Fruit fly (Drosophila melanogaster) whole organism: ENCODE data around the gene CG31676.

ENCODE experiments used
- CG8478 ChIP-seq: fragments of >200 bp; optimal IDR thresholded peaks from 2 replicates; lab custom pipeline; 2018; ENCODE audit warnings: inconsistent platforms
- Dll ChIP-seq: fragments of >200 bp; optimal IDR thresholded peaks from 2 replicates; lab custom pipeline; 2017
- EcR ChIP-seq, 2 experiments: fragments of >200 bp; optimal IDR thresholded peaks; 2 replicates each; lab custom pipeline; 2017; ENCODE audit warnings: missing biosample characterization in 2 of 2, missing genetic modification characterization in 2 of 2, missing genetic modification reagents in 2 of 2
- pan ChIP-seq: fragments of >200 bp; optimal IDR thresholded peaks from 2 replicates; lab custom pipeline; 2017
- psq ChIP-seq: fragments of >200 bp; optimal IDR thresholded peaks from 2 replicates; lab custom pipeline; 2017
- usp ChIP-seq: fragments of >200 bp; optimal IDR thresholded peaks from 2 replicates; lab custom pipeline; 2017; ENCODE audit warnings: missing biosample characterization, missing genetic modification characterization, mixed read lengths

The CG31676 gene

DNA sequence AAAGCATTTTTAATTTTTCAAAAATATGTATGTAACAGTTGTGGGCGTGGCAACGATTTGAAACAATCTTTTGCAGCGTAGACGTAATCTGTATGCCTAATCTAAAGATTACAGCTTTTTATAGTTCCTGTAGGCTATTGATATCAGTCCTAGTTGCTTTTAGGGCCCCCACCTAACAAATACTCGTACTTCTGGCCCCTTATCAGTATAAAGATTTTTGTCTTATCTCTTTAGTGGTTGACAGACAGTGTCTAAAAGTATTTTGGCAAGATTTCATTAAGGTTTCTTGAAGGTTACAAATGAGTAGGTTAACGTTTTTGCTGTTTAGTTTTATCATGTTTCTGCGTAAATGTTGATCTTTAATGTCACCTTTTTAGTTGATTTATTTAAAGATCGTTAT lies 11.8 kb upstream of the CG31676 start:
- no peak for TF ChIP-seq CG8478
- TF ChIP-seq Dll (lab: Kevin White, UChicago), result no peak
- no peak for TF ChIP-seq pan
- no peak for TF ChIP-seq usp (GFP tag; lab: Kevin White, UChicago)
- no peak for TF ChIP-seq EcR (GFP tag; optimal IDR thresholded peaks at IDR 0.05; lab: Kevin White, UChicago)
- TF ChIP-seq psq (lab: Kevin White, UChicago), result no peak

dm6 chr2L:20829309-20829708 lies 11.2 kb upstream of the CG31676 start, which contains the start of gene CG31673:
CG31673 (plus strand) TSS chr2L:20829609.
- TF ChIP-seq Dll (lab: Kevin White, UChicago) (no peak), psq (lab: Kevin White, UChicago) (no peak), pan (no peak), CG8478 (no peak)

dm6 chr2L:20829755-20830396 lies 10.7 kb upstream of the CG31676 start:
- TF ChIP-seq Dll (lab: Kevin White, UChicago) (no peak), pan (no peak), EcR (GFP tag; optimal IDR thresholded peaks at IDR 0.05; lab: Kevin White, UChicago) (no peak), CG8478 (no peak), usp (GFP tag; lab: Kevin White, UChicago) (no peak), psq (lab: Kevin White, UChicago) (no peak)

DNA sequence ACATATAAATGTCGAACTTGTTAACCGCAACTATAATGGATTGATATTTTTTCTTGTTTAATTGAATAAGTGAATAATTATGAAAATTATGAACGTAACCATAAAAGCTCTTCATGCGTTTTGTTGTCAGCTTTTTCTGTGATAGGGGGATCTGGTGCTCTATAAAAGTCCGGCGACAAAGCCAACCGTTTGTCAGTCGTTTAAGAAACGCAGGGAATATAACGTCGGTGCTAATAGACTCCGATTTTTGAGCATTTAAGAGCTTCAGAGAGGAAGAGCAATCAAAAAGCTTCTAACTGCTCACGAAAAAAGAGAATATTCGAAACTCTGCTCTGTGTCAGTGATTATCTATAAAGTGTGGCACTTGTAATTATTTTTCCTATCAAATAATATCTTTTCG lies 9.5 kb upstream of the CG31676 start, which contains the start of gene CG31674:
Gene CG31674, plus strand, starts transcription at position 203 of the 400 bp plus-strand sequence.
- no peak for TF ChIP-seq psq (lab: Kevin White, UChicago)
- no peak for TF ChIP-seq usp (GFP tag; lab: Kevin White, UChicago)
- no peak for TF ChIP-seq EcR (GFP tag; optimal IDR thresholded peaks at IDR 0.05; lab: Kevin White, UChicago)
- TF ChIP-seq pan, result no peak
- TF ChIP-seq CG8478, result no peak
- TF ChIP-seq Dll (lab: Kevin White, UChicago), result no peak

DNA sequence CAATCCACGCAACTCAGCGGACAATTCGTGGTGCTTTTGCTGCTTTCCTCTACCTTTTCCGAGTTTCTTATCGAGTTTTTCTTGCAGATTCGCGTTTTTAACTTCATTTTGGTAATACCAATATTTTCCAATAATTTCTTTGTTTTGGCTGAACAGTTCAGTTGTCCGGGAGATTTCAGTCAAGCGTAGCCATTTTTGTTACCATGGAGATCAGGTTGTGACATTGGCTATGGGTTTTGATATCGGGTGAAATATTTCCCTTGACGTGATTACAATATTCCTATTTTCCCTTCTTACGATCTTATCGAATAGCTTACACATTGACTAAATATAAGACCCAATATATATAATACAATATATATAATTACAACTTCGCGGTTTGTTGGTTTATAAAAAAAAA lies 5.0 kb upstream of the CG31676 start, which contains the start of gene Oseg5:
Gene Oseg5, minus strand, starts transcription at position 340 of the 400 bp plus-strand sequence.
- TF ChIP-seq psq (lab: Kevin White, UChicago) (no peak), Dll (lab: Kevin White, UChicago) (no peak), CG8478 (no peak), pan (no peak), EcR (GFP tag; optimal IDR thresholded peaks at IDR 0.05; lab: Kevin White, UChicago) (no peak), usp (GFP tag; lab: Kevin White, UChicago) (no peak)

- no peak for TF ChIP-seq usp (GFP tag; lab: Kevin White, UChicago)
- no peak for TF ChIP-seq pan
- no peak for TF ChIP-seq EcR (GFP tag; optimal IDR thresholded peaks at IDR 0.05; lab: Kevin White, UChicago)
- no peak for TF ChIP-seq Dll (lab: Kevin White, UChicago)
- TF ChIP-seq psq (lab: Kevin White, UChicago), result no peak
These were observed 2.7 kb upstream of the CG31676 start, which contains the start of gene Spn38F for dm6 chr2L:20837885-20838284. Spn38F (minus strand) TSS chr2L:20837985.

DNA sequence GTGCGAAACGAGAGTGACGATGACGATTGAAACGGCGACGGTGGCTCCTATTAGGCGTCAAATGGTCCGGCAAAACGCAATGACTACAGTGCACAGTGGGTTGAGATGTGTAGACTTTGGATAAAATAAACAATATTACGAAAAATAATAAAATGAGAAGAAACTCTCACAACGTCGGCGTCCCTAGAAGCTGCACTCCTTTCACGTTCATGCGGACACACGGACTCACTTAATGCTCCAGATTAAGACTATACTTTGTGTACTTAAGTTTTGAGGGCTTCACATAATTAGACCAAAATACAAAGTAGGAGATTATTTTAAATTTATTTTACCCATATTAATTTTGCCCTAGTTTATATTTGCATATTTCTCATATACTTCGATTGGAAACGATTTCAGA lies 544 bp upstream of the CG31676 start:
- TF ChIP-seq pan, result no peak
- TF ChIP-seq Dll (lab: Kevin White, UChicago), result no peak
- no peak for TF ChIP-seq EcR (GFP tag; optimal IDR thresholded peaks at IDR 0.05; lab: Kevin White, UChicago)
- TF ChIP-seq CG8478, result no peak
- no peak for TF ChIP-seq usp (GFP tag; lab: Kevin White, UChicago)
- no peak for TF ChIP-seq psq (lab: Kevin White, UChicago)

dm6 chr2L:20844381-20844780 lies 3.8 kb downstream of the CG31676 start:
- no peak for TF ChIP-seq Dll (lab: Kevin White, UChicago)
- no peak for TF ChIP-seq usp (GFP tag; lab: Kevin White, UChicago)
- TF ChIP-seq CG8478, result no peak
- TF ChIP-seq pan, result no peak
- TF ChIP-seq psq (lab: Kevin White, UChicago), result no peak
- TF ChIP-seq EcR (GFP tag; optimal IDR thresholded peaks at IDR 0.05; lab: Kevin White, UChicago), result no peak

DNA sequence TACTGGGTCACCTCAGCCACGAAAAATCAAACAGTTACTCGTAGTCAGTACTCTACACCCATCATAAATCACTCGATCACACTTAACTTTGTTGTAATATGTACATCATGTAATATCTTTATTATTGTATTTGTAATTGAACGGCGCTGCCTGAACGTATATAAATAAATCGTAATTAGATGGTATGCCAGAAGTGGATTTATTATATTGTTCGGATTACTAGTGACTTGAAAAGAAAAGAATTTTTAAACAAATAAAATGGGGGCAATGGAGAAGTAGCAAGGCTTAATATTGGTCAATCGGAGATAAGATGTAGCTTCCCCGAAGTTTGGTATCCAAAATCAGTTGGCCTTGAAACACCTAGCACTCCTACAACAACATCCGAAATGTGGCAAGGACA lies 8.4 kb downstream of the CG31676 start, which contains the start of gene CG14402:
Gene CG14402, plus strand, starts transcription at position 301 of the 400 bp plus-strand sequence.
- TF ChIP-seq psq (lab: Kevin White, UChicago) (no peak), pan (no peak), CG8478 (no peak), usp (GFP tag; lab: Kevin White, UChicago) (no peak), EcR (GFP tag; optimal IDR thresholded peaks at IDR 0.05; lab: Kevin White, UChicago) (no peak), Dll (lab: Kevin White, UChicago) (no peak)

dm6 chr2L:20851592-20851991 lies 11.0 kb downstream of the CG31676 start:
- TF ChIP-seq Dll (lab: Kevin White, UChicago) (no peak), pan (no peak), usp (GFP tag; lab: Kevin White, UChicago) (no peak), EcR (GFP tag; optimal IDR thresholded peaks at IDR 0.05; lab: Kevin White, UChicago) (no peak)

DNA sequence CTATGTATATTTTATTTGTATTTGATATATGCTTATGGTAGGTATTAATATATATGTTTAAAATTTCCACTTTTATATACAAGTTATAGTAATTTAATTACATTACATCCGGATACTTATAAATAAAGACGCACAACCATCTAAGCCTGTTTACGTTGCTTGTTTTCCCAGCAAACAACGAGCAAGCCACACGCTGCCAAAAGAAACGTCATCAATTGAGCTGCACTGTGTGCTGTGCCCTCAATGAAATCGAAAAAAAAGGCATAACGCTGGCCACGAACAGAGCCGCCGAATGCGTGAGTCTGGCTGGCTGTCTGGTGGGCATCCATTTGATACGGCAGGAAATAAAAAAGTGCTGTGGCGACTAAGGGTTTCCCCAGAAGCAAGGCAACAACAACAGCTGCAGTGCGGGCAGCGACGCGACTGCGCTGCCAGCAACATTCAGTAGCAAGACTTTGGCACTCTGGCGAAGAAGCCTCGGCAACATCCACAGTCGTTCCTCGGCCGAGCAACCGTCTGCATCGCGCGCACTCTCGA lies 11.6 kb downstream of the CG31676 start, which contains the start of gene twit:
Gene twit, plus strand, starts transcription at position 487 of the 537 bp plus-strand sequence.
- TF ChIP-seq pan, result no peak
- no peak for TF ChIP-seq EcR (GFP tag; optimal IDR thresholded peaks at IDR 0.05; lab: Kevin White, UChicago)
- no peak for TF ChIP-seq Dll (lab: Kevin White, UChicago)
- TF ChIP-seq usp (GFP tag; lab: Kevin White, UChicago), result no peak
- no peak for TF ChIP-seq psq (lab: Kevin White, UChicago)
- TF ChIP-seq CG8478, result no peak

DNA sequence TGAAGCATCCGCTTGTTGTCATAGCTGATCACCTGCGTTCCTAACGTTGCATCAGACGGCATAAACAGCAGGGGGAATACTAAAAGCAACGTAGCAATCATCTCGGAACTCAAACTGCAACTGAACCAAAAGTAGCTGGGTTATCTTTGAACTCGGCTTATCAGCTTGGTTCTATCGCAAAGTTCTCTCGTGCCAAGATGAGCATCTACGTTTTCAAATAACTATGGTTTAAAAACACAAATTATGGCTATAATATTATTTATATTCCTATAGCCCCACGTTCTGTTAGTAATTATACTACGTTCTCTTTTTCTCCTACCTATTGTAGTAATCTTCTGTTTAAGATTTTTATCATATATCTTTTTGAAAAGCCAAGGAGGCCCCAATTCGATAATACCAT lies 17.2 kb downstream of the CG31676 start, which contains the start of gene CG14400:
Gene CG14400, minus strand, starts transcription at position 101 of the 400 bp plus-strand sequence.
- no peak for TF ChIP-seq Dll (lab: Kevin White, UChicago)
- TF ChIP-seq psq (lab: Kevin White, UChicago), result no peak
- TF ChIP-seq pan, result no peak
- no peak for TF ChIP-seq usp (GFP tag; lab: Kevin White, UChicago)
- TF ChIP-seq CG8478, result no peak
- TF ChIP-seq EcR (GFP tag; optimal IDR thresholded peaks at IDR 0.05; lab: Kevin White, UChicago), result no peak
